Fruit fly (Drosophila melanogaster): ENCODE results near the gene AOX2.

DNA sequence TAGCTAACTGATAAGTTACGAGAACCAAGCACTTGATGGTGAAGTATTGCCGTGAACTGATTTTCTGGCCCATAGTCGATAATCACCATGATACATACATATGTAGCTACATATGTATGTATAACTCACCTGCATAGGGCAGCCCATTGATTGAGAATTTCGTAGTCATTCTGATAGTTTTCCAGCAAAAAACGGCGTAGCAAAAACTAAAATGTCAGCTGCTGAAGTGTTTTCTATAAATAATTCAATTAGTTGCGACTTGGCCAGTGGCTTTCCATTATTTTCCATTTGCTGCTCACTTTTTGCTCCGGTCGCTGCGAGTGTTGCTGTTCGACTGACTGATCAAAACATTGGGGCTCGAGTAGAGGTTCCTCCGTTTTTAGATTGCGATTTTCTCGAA lies 5.0 kb upstream of the AOX2 start:
- no peak for TF ChIP-seq Gug (GFP tag; IDR thresholded peaks at IDR 0.05)
- TF ChIP-seq OdsH (GFP tag; optimal IDR thresholded peaks at IDR 0.05): no peak
- TF ChIP-seq CG6854 (GFP tag; optimal IDR thresholded peaks at IDR 0.05): no peak
- no peak for TF ChIP-seq Eip78C (GFP tag)

All from whole organism, prepupa.